Fruit fly (Drosophila melanogaster) whole organism, adult: Measurements from ENCODE around the gene Tbc1d22.

Source experiments
- CG1620 ChIP-seq: fragments of 200-800 bp; sonication (Bioruptor generic); optimal IDR thresholded peaks from 2 replicates; lab custom pipeline; 2016; ENCODE audit warnings: missing biosample characterization, missing genetic modification characterization
- CG7045 ChIP-seq: fragments of 200-800 bp; sonication (Bioruptor generic); optimal IDR thresholded peaks from 2 replicates; lab custom pipeline; 2017; ENCODE audit warnings: missing biosample characterization, mild to moderate bottlenecking, missing genetic modification characterization
- Clk ChIP-seq: fragments of 200-800 bp; sonication (Bioruptor generic); optimal IDR thresholded peaks from 2 replicates; lab custom pipeline; 2017; ENCODE audit warnings: missing biosample characterization, missing genetic modification characterization
- Hr96 ChIP-seq: fragments of 200-800 bp; sonication (Bioruptor generic); optimal IDR thresholded peaks from 2 replicates; lab custom pipeline; 2016; ENCODE audit warnings: missing biosample characterization, missing genetic modification characterization
- Mnt ChIP-seq: fragments of 200-800 bp; sonication (Bioruptor generic); optimal IDR thresholded peaks from 2 replicates; lab custom pipeline; 2016; ENCODE audit warnings: missing biosample characterization, mild to moderate bottlenecking, missing genetic modification characterization
- bab1 ChIP-seq: fragments of 200-800 bp; sonication (Bioruptor generic); optimal IDR thresholded peaks from 3 replicates; lab custom pipeline; 2019; ENCODE audit warnings: missing biosample characterization, mild to moderate bottlenecking, missing genetic modification characterization, moderate library complexity
- cnc ChIP-seq, 2 experiments: fragments of >200 bp; optimal IDR thresholded peaks; 2 replicates each; lab custom pipeline; 2017
- kay ChIP-seq: fragments of 200-800 bp; sonication (Bioruptor generic); peaks from one replicate; lab custom pipeline; 2016; ENCODE audit warnings: missing biosample characterization, missing genetic modification characterization, borderline replicate concordance
- ovo ChIP-seq: fragments of 200-800 bp; sonication (Bioruptor generic); optimal IDR thresholded peaks from 2 replicates; lab custom pipeline; 2016; ENCODE audit warnings: missing biosample characterization, missing genetic modification characterization
- tj ChIP-seq: fragments of 200-800 bp; sonication (Bioruptor generic); optimal IDR thresholded peaks from 3 replicates; lab custom pipeline; 2017; ENCODE audit warnings: missing biosample characterization, mild to moderate bottlenecking, missing genetic modification characterization, moderate library complexity

dm6 chr3R:21092829-21093228 is 9.2 kb upstream of the Tbc1d22 start:
- TF ChIP-seq cnc (optimal IDR thresholded peaks at IDR 0.05; lab: Kevin White, UChicago) (no peak), tj (GFP tag; lab: Kevin White, UChicago) (no peak), CG7045 (GFP tag; lab: Kevin White, UChicago) (no peak), Hr96 (GFP tag; lab: Kevin White, UChicago) (no peak), CG1620 (GFP tag; lab: Kevin White, UChicago) (no peak), ovo (GFP tag; lab: Kevin White, UChicago) (no peak), Mnt (GFP tag; lab: Kevin White, UChicago) (no peak), kay (GFP tag; lab: Kevin White, UChicago) (no peak), bab1 (no peak), Clk (GFP tag; lab: Kevin White, UChicago) (no peak)
